Fruit fly (Drosophila melanogaster) whole organism, embryonic: ENCODE measurements around the gene kek4.
A peak's percentile ranks its signal among the peaks of the same experiment; 100 is the strongest.

Experiments used
- Asciz ChIP-seq: fragments of 200-800 bp; sonication (Bioruptor generic); optimal IDR thresholded peaks from 2 replicates; lab custom pipeline; 2017; ENCODE audit warnings: missing biosample characterization, mild to moderate bottlenecking, missing genetic modification characterization, missing genetic modification reagents
- Bgb ChIP-seq: fragments of 200-800 bp; sonication (Bioruptor generic); IDR thresholded peaks from 2 replicates; pipeline ENCODE4 v1.3.6; 2022; ENCODE audit warnings: missing biosample characterization, missing genetic modification characterization; ENCODE audit not compliant: partially characterized antibody
- CG10654 ChIP-seq: fragments of 200-800 bp; sonication (Bioruptor generic); optimal IDR thresholded peaks from 2 replicates; lab custom pipeline; 2016; ENCODE audit warnings: missing biosample characterization, missing genetic modification characterization
- CG11085 ChIP-seq: fragments of 200-800 bp; sonication (Bioruptor generic); IDR thresholded peaks from 2 replicates; pipeline ENCODE4 v1.3.6; 2022; ENCODE audit warnings: missing biosample characterization, missing genetic modification characterization
- CG12071 ChIP-seq: fragments of 200-800 bp; sonication (Bioruptor generic); optimal IDR thresholded peaks from 3 replicates; lab custom pipeline; 2018; ENCODE audit warnings: missing biosample characterization, mild to moderate bottlenecking, missing genetic modification characterization
- CG12744 ChIP-seq: fragments of 200-800 bp; sonication (Bioruptor generic); optimal IDR thresholded peaks from 2 replicates; lab custom pipeline; 2016; ENCODE audit warnings: missing biosample characterization, missing genetic modification characterization
- CG13287 ChIP-seq: fragments of 200-800 bp; sonication (Bioruptor generic); IDR thresholded peaks from 2 replicates; pipeline ENCODE4 v1.3.6; 2022; ENCODE audit warnings: missing biosample characterization, missing genetic modification characterization; ENCODE audit not compliant: partially characterized antibody
- CG14710 ChIP-seq: fragments of 200-800 bp; sonication (Bioruptor generic); optimal IDR thresholded peaks from 3 replicates; lab custom pipeline; 2019; ENCODE audit warnings: missing biosample characterization, mild to moderate bottlenecking, missing genetic modification characterization, moderate library complexity
- CG15073 ChIP-seq: fragments of 200-800 bp; sonication (Bioruptor generic); optimal IDR thresholded peaks from 2 replicates; lab custom pipeline; 2016; ENCODE audit warnings: missing biosample characterization, missing genetic modification characterization
- CG30431 ChIP-seq: fragments of 200-800 bp; sonication (Bioruptor generic); optimal IDR thresholded peaks from 2 replicates; lab custom pipeline; 2017; ENCODE audit warnings: missing biosample characterization, missing genetic modification characterization
- CG33213 ChIP-seq: fragments of 200-800 bp; sonication (Bioruptor generic); optimal IDR thresholded peaks from 3 replicates; lab custom pipeline; 2016; ENCODE audit warnings: missing biosample characterization, missing genetic modification characterization
- CG34376 ChIP-seq: fragments of 200-800 bp; sonication (Bioruptor generic); optimal IDR thresholded peaks from 2 replicates; lab custom pipeline; 2018; ENCODE audit warnings: missing biosample characterization, mild to moderate bottlenecking, missing genetic modification characterization
- CG4328 ChIP-seq: fragments of 200-800 bp; sonication (Bioruptor generic); optimal IDR thresholded peaks from 3 replicates; lab custom pipeline; 2017; ENCODE audit warnings: missing biosample characterization, missing genetic modification reagents, missing genetic modification characterization
- CG4404 ChIP-seq: fragments of 200-800 bp; sonication (Bioruptor generic); IDR thresholded peaks from 2 replicates; pipeline ENCODE4 v1.3.6; 2022; ENCODE audit warnings: missing biosample characterization, missing genetic modification characterization
- CG8359 ChIP-seq: fragments of 200-800 bp; sonication (Bioruptor generic); optimal IDR thresholded peaks from 2 replicates; lab custom pipeline; 2017; ENCODE audit warnings: missing biosample characterization, mild to moderate bottlenecking, missing genetic modification characterization, borderline replicate concordance
- Chrac-16 ChIP-seq: fragments of 200-800 bp; sonication (Bioruptor generic); optimal IDR thresholded peaks from 3 replicates; lab custom pipeline; 2016; ENCODE audit warnings: missing biosample characterization, missing genetic modification characterization
- Dad ChIP-seq: fragments of 200-800 bp; sonication (Bioruptor generic); optimal IDR thresholded peaks from 3 replicates; lab custom pipeline; 2016; ENCODE audit warnings: missing biosample characterization, missing genetic modification characterization
- E2f1 ChIP-seq: fragments of 200-800 bp; sonication (Bioruptor generic); IDR thresholded peaks from 2 replicates; pipeline ENCODE4 v1.3.6; 2022; ENCODE audit warnings: missing biosample characterization, missing genetic modification characterization
- Elba2 ChIP-seq: fragments of 200-800 bp; sonication (Bioruptor generic); optimal IDR thresholded peaks from 3 replicates; lab custom pipeline; 2016; ENCODE audit warnings: missing biosample characterization, missing genetic modification characterization
- Ets97D ChIP-seq: fragments of 200-800 bp; sonication (Bioruptor generic); optimal IDR thresholded peaks from 3 replicates; lab custom pipeline; 2016; ENCODE audit warnings: missing biosample characterization, missing genetic modification characterization
- H2.0 ChIP-seq: fragments of 200-800 bp; sonication (Bioruptor generic); IDR thresholded peaks from 2 replicates; pipeline ENCODE4 v1.3.6; 2022; ENCODE audit warnings: missing biosample characterization, missing genetic modification characterization
- HLH3B ChIP-seq: fragments of 200-800 bp; sonication (Bioruptor generic); IDR thresholded peaks from 2 replicates; pipeline ENCODE4 v1.3.6; 2022; ENCODE audit warnings: missing biosample characterization, missing genetic modification characterization
- Hand ChIP-seq: fragments of 200-800 bp; sonication (Bioruptor generic); optimal IDR thresholded peaks from 2 replicates; lab custom pipeline; 2017; ENCODE audit warnings: mild to moderate bottlenecking, missing biosample characterization, missing genetic modification reagents, missing genetic modification characterization
- MESR4 ChIP-seq: fragments of 200-800 bp; sonication (Bioruptor generic); optimal IDR thresholded peaks from 2 replicates; lab custom pipeline; 2018; ENCODE audit warnings: missing biosample characterization, mild to moderate bottlenecking, missing genetic modification characterization, moderate library complexity
- NK7.1 ChIP-seq: fragments of 200-800 bp; sonication (Bioruptor generic); optimal IDR thresholded peaks from 3 replicates; lab custom pipeline; 2016; ENCODE audit warnings: missing biosample characterization, missing genetic modification characterization
- Nf-YB ChIP-seq: fragments of 200-800 bp; sonication (Bioruptor generic); optimal IDR thresholded peaks from 3 replicates; lab custom pipeline; 2019; ENCODE audit warnings: missing biosample characterization, mild to moderate bottlenecking, missing genetic modification characterization, moderate library complexity
- Rx ChIP-seq: fragments of 200-800 bp; sonication (Bioruptor generic); IDR thresholded peaks from 2 replicates; pipeline ENCODE4 v1.3.6; 2022; ENCODE audit warnings: missing biosample characterization, missing genetic modification characterization
- ato ChIP-seq: fragments of 200-800 bp; sonication (Bioruptor generic); IDR thresholded peaks from 2 replicates; pipeline ENCODE4 v1.3.6; 2022; ENCODE audit warnings: missing biosample characterization, missing genetic modification characterization; ENCODE audit not compliant: partially characterized antibody
- bcd ChIP-seq: fragments of 200-800 bp; sonication (Bioruptor generic); optimal IDR thresholded peaks from 2 replicates; lab custom pipeline; 2017; ENCODE audit warnings: missing biosample characterization, mild to moderate bottlenecking, missing genetic modification characterization
- bigmax ChIP-seq: fragments of 200-800 bp; sonication (Bioruptor generic); optimal IDR thresholded peaks from 2 replicates; lab custom pipeline; 2018; ENCODE audit warnings: missing biosample characterization, mild to moderate bottlenecking, missing genetic modification characterization
- chinmo ChIP-seq: fragments of 200-800 bp; sonication (Bioruptor generic); IDR thresholded peaks from 4 replicates; pipeline ENCODE4 v1.3.6; 2022; ENCODE audit warnings: missing biosample characterization, missing genetic modification characterization; ENCODE audit not compliant: partially characterized antibody
- da ChIP-seq: fragments of 200-800 bp; sonication (Bioruptor generic); optimal IDR thresholded peaks from 2 replicates; lab custom pipeline; 2016; ENCODE audit warnings: missing biosample characterization, missing genetic modification characterization
- ems ChIP-seq: fragments of 200-800 bp; sonication (Bioruptor generic); optimal IDR thresholded peaks from 3 replicates; lab custom pipeline; 2016; ENCODE audit warnings: missing biosample characterization, missing genetic modification characterization
- ewg ChIP-seq: fragments of 200-800 bp; sonication (Bioruptor generic); optimal IDR thresholded peaks from 3 replicates; lab custom pipeline; 2017; ENCODE audit warnings: mild to moderate bottlenecking, missing biosample characterization, missing genetic modification reagents, missing genetic modification characterization
- fd96Cb ChIP-seq: fragments of 200-800 bp; sonication (Bioruptor generic); optimal IDR thresholded peaks from 2 replicates; lab custom pipeline; 2018; ENCODE audit warnings: missing biosample characterization, mild to moderate bottlenecking, missing genetic modification characterization, moderate library complexity
- hbn ChIP-seq: fragments of 200-800 bp; sonication (Bioruptor generic); IDR thresholded peaks from 2 replicates; pipeline ENCODE4 v1.3.6; 2022; ENCODE audit warnings: missing biosample characterization, missing genetic modification characterization; ENCODE audit not compliant: partially characterized antibody
- lab ChIP-seq: fragments of 200-800 bp; sonication (Bioruptor generic); optimal IDR thresholded peaks from 3 replicates; lab custom pipeline; 2017; ENCODE audit warnings: missing biosample characterization, missing genetic modification characterization, mild to moderate bottlenecking, moderate library complexity, missing genetic modification reagents
- mld ChIP-seq: fragments of 200-800 bp; sonication (Bioruptor generic); IDR thresholded peaks from 3 replicates; pipeline ENCODE4 v1.3.6; 2022; ENCODE audit warnings: missing biosample characterization, missing genetic modification characterization; ENCODE audit not compliant: partially characterized antibody
- nerfin-2 ChIP-seq: fragments of 200-800 bp; sonication (Bioruptor generic); IDR thresholded peaks from 2 replicates; pipeline ENCODE4 v1.3.6; 2022; ENCODE audit warnings: missing biosample characterization, missing genetic modification characterization; ENCODE audit not compliant: partially characterized antibody
- nmo ChIP-seq: fragments of 200-800 bp; sonication (Bioruptor generic); optimal IDR thresholded peaks from 2 replicates; lab custom pipeline; 2018; ENCODE audit warnings: missing biosample characterization, mild to moderate bottlenecking, missing genetic modification characterization, moderate library complexity
- pnt ChIP-seq: fragments of 200-800 bp; sonication (Bioruptor generic); optimal IDR thresholded peaks from 3 replicates; lab custom pipeline; 2016; ENCODE audit warnings: missing biosample characterization, missing genetic modification characterization
- prd ChIP-seq, 3 experiments: fragments of >200 bp in 2 of 3; fragments of 200-800 bp in 1 of 3; sonication (Bioruptor generic) in 1 of 3; optimal IDR thresholded peaks in 2 of 3; IDR thresholded peaks in 1 of 3; 2 replicates in 2 of 3; 3 replicates in 1 of 3; pipeline versions ENCODE4 v1.3.6 to Lab custom; 2017 to 2022; ENCODE audit warnings: missing biosample characterization in 1 of 3, missing genetic modification characterization in 1 of 3
- salm ChIP-seq: fragments of 200-800 bp; sonication (Bioruptor generic); optimal IDR thresholded peaks from 2 replicates; lab custom pipeline; 2018; ENCODE audit warnings: missing biosample characterization, mild to moderate bottlenecking, missing genetic modification characterization
- shn ChIP-seq: fragments of 200-800 bp; sonication (Bioruptor generic); optimal IDR thresholded peaks from 3 replicates; lab custom pipeline; 2016; ENCODE audit warnings: missing biosample characterization, missing genetic modification characterization
- sug ChIP-seq: fragments of 200-800 bp; optimal IDR thresholded peaks from 2 replicates; lab custom pipeline; 2019; ENCODE audit warnings: missing biosample characterization, mild to moderate bottlenecking, missing genetic modification characterization, moderate library complexity
- tap ChIP-seq: fragments of 200-800 bp; optimal IDR thresholded peaks from 3 replicates; lab custom pipeline; 2019; ENCODE audit warnings: missing biosample characterization, mild to moderate bottlenecking, missing genetic modification characterization, moderate library complexity
- wek ChIP-seq: fragments of 200-800 bp; sonication (Bioruptor generic); optimal IDR thresholded peaks from 3 replicates; lab custom pipeline; 2018; ENCODE audit warnings: missing biosample characterization, mild to moderate bottlenecking, missing genetic modification characterization, moderate library complexity
- wor ChIP-seq: fragments of 200-800 bp; sonication (Bioruptor generic); IDR thresholded peaks from 2 replicates; pipeline ENCODE4 v1.3.6; 2022; ENCODE audit warnings: missing biosample characterization, missing genetic modification characterization
- zf30C ChIP-seq: fragments of 200-800 bp; sonication (Bioruptor generic); optimal IDR thresholded peaks from 3 replicates; lab custom pipeline; 2018; ENCODE audit warnings: missing biosample characterization, mild to moderate bottlenecking, missing genetic modification characterization

The kek4 gene

dm6 chr2L:13191894-13192293, 23.3 kb downstream of the kek4 start, which contains the start of the genes CG16974 and Edem2 (continued):
- TF ChIP-seq MESR4 (GFP tag; lab: Kevin White, UChicago), result peak; percentile 71
- TF ChIP-seq HLH3B, result peak; percentile 76
- TF ChIP-seq CG14710 (tag; lab: Kevin White, UChicago), result peak; percentile 90
- TF ChIP-seq salm (tag; lab: Kevin White, UChicago), result peak; percentile 46
- no peak for TF ChIP-seq bigmax
- TF ChIP-seq CG4328 (GFP tag; lab: Kevin White, UChicago), result no peak
- no peak for TF ChIP-seq CG8359
- no peak for TF ChIP-seq lab
- no peak for TF ChIP-seq nerfin-2 (GFP tag; lab: Robert Waterston, UW)
- TF ChIP-seq Elba2 (GFP tag; lab: Kevin White, UChicago), result peak; percentile 22
- peak; percentile 82 for TF ChIP-seq Chrac-16 (GFP tag; lab: Kevin White, UChicago)
- peak; percentile 20; the same call in 1 of the 2 replicates for TF ChIP-seq wor (GFP tag; lab: Robert Waterston, UW)
- TF ChIP-seq Rx (GFP tag; lab: Robert Waterston, UW), result peak; percentile 49
- TF ChIP-seq CG12071 (GFP tag; lab: Kevin White, UChicago), result no peak
- TF ChIP-seq Nf-YB (GFP tag; lab: Kevin White, UChicago), result peak; percentile 40
- peak; percentile 34; the same call in 1 of the 2 replicates for TF ChIP-seq CG13287 (GFP tag; lab: Robert Waterston, UW)
- TF ChIP-seq hbn, result no peak
- no peak for TF ChIP-seq NK7.1 (GFP tag; lab: Kevin White, UChicago)
- no peak; the same call in 1 of the 2 replicates for TF ChIP-seq CG11085
- TF ChIP-seq Dad, result no peak
- peak; percentile 54 for TF ChIP-seq ems (GFP tag; lab: Kevin White, UChicago)
- TF ChIP-seq Asciz (GFP tag; lab: Kevin White, UChicago), result no peak
- TF ChIP-seq bcd (GFP tag; lab: Kevin White, UChicago), result peak; percentile 70
- TF ChIP-seq H2.0, result peak; percentile 66
- no peak for TF ChIP-seq mld (GFP tag; lab: Robert Waterston, UW)
- peak; percentile 57 for TF ChIP-seq fd96Cb (tag; lab: Kevin White, UChicago)
- no peak for TF ChIP-seq tap (tag; lab: Kevin White, UChicago)
- TF ChIP-seq Hand (GFP tag; lab: Kevin White, UChicago), result no peak
- TF ChIP-seq sug (tag; lab: Kevin White, UChicago), result no peak
- TF ChIP-seq Bgb (GFP tag; lab: Robert Waterston, UW), result no peak
- TF ChIP-seq ato (GFP tag; lab: Robert Waterston, UW), result no peak
- peak; percentile 56 for TF ChIP-seq Ets97D (GFP tag; lab: Kevin White, UChicago)
- peak; percentile 73 for TF ChIP-seq CG10654 (GFP tag; lab: Kevin White, UChicago)
- TF ChIP-seq nmo (GFP tag; lab: Kevin White, UChicago), result peak; percentile 84
- TF ChIP-seq ewg, result peak; percentile 54
- TF ChIP-seq CG30431 (GFP tag; lab: Kevin White, UChicago), result peak; percentile 4
- no peak for TF ChIP-seq CG12744 (GFP tag; lab: Kevin White, UChicago)
- TF ChIP-seq wek (GFP tag; lab: Kevin White, UChicago), result no peak
- no peak for TF ChIP-seq zf30C (GFP tag; lab: Kevin White, UChicago)
- peak; percentile 64 for TF ChIP-seq E2f1
- TF ChIP-seq pnt, result peak; percentile 27
- no peak for TF ChIP-seq chinmo (GFP tag; lab: Robert Waterston, UW)
- TF ChIP-seq CG33213 (GFP tag; lab: Kevin White, UChicago), result no peak
- peak; percentile 71 for TF ChIP-seq CG4404
- TF ChIP-seq prd (optimal IDR thresholded peaks at IDR 0.05; lab: Kevin White, UChicago), result no peak
- TF ChIP-seq prd (GFP tag; IDR thresholded peaks at IDR 0.05; lab: Robert Waterston, UW), result peak; percentile 90
- TF ChIP-seq CG34376 (GFP tag; lab: Kevin White, UChicago), result peak; percentile 44
- TF ChIP-seq da, result no peak
- no peak for TF ChIP-seq shn (GFP tag; lab: Kevin White, UChicago)
- TF ChIP-seq CG15073 (GFP tag; lab: Kevin White, UChicago), result no peak
